Fruit fly (Drosophila melanogaster) whole organism, embryonic: ENCODE data around the gene Gr97a.

ENCODE experiments used
- Awh ChIP-seq: fragments of 200-800 bp; sonication (Bioruptor generic); IDR thresholded peaks from 2 replicates; pipeline ENCODE4, ENCODE4 v1.3.6; 2022; ENCODE audit warnings: missing biosample characterization, missing genetic modification characterization
- Bgb ChIP-seq: fragments of 200-800 bp; sonication (Bioruptor generic); IDR thresholded peaks from 2 replicates; pipeline ENCODE4 v1.3.6; 2022; ENCODE audit warnings: missing biosample characterization, missing genetic modification characterization; ENCODE audit not compliant: partially characterized antibody
- CG10431 ChIP-seq: fragments of 200-800 bp; sonication (Bioruptor generic); optimal IDR thresholded peaks from 3 replicates; lab custom pipeline; 2018; ENCODE audit warnings: missing biosample characterization, mild to moderate bottlenecking, missing genetic modification characterization
- CG10462 ChIP-seq: fragments of 200-800 bp; sonication (Bioruptor generic); optimal IDR thresholded peaks from 2 replicates; lab custom pipeline; 2016; ENCODE audit warnings: missing biosample characterization, missing genetic modification characterization
- CG10979 ChIP-seq: fragments of 200-800 bp; sonication (Bioruptor generic); optimal IDR thresholded peaks from 2 replicates; lab custom pipeline; 2018; ENCODE audit warnings: missing biosample characterization, mild to moderate bottlenecking, missing genetic modification characterization, moderate library complexity
- CG11093 ChIP-seq: fragments of 200-800 bp; sonication (Bioruptor generic); IDR thresholded peaks from 3 replicates; pipeline ENCODE4 v1.3.6; 2022; ENCODE audit warnings: missing biosample characterization, missing genetic modification characterization
- CG11504 ChIP-seq: fragments of 200-800 bp; sonication (Bioruptor generic); optimal IDR thresholded peaks from 3 replicates; lab custom pipeline; 2019; ENCODE audit warnings: missing biosample characterization, mild to moderate bottlenecking, missing genetic modification characterization, moderate library complexity
- CG11723 ChIP-seq: fragments of 200-800 bp; sonication (Bioruptor generic); optimal IDR thresholded peaks from 2 replicates; lab custom pipeline; 2017; ENCODE audit warnings: missing biosample characterization, mild to moderate bottlenecking, missing genetic modification characterization
- CG12071 ChIP-seq: fragments of 200-800 bp; sonication (Bioruptor generic); optimal IDR thresholded peaks from 3 replicates; lab custom pipeline; 2018; ENCODE audit warnings: missing biosample characterization, mild to moderate bottlenecking, missing genetic modification characterization
- CG15696 ChIP-seq: fragments of 200-800 bp; sonication (Bioruptor generic); optimal IDR thresholded peaks from 2 replicates; lab custom pipeline; 2019; ENCODE audit warnings: missing biosample characterization, mild to moderate bottlenecking, missing genetic modification characterization, moderate library complexity
- CG16813 ChIP-seq: fragments of 200-800 bp; sonication (Bioruptor generic); IDR thresholded peaks from 3 replicates; pipeline ENCODE4 v1.3.6; 2022; ENCODE audit warnings: missing biosample characterization, missing genetic modification characterization; ENCODE audit not compliant: partially characterized antibody
- CG1792 ChIP-seq: fragments of 200-800 bp; sonication (Bioruptor generic); optimal IDR thresholded peaks from 2 replicates; lab custom pipeline; 2016; ENCODE audit warnings: missing biosample characterization, missing genetic modification characterization
- CG2202 ChIP-seq: fragments of 200-800 bp; sonication (Bioruptor generic); optimal IDR thresholded peaks from 2 replicates; lab custom pipeline; 2018; ENCODE audit warnings: missing biosample characterization, mild to moderate bottlenecking, missing genetic modification characterization
- CG30020 ChIP-seq: fragments of 200-800 bp; optimal IDR thresholded peaks from 2 replicates; lab custom pipeline; 2019; ENCODE audit warnings: missing biosample characterization, mild to moderate bottlenecking, missing genetic modification characterization, moderate library complexity
- CG31224 ChIP-seq: fragments of 200-800 bp; sonication (Bioruptor generic); IDR thresholded peaks from 2 replicates; pipeline ENCODE4 v1.3.6; 2022; ENCODE audit warnings: missing biosample characterization, missing genetic modification characterization
- CG32767 ChIP-seq: fragments of 200-800 bp; sonication (Bioruptor generic); IDR thresholded peaks from 2 replicates; pipeline ENCODE4 v1.3.6; 2022; ENCODE audit warnings: missing biosample characterization, missing genetic modification characterization
- CG32772 ChIP-seq: fragments of 200-800 bp; sonication (Bioruptor generic); IDR thresholded peaks from 2 replicates; pipeline ENCODE4 v1.3.6; 2022; ENCODE audit warnings: missing biosample characterization, missing genetic modification characterization
- CG6765 ChIP-seq: fragments of 200-800 bp; sonication (Bioruptor generic); optimal IDR thresholded peaks from 3 replicates; lab custom pipeline; 2017; ENCODE audit warnings: missing biosample characterization, mild to moderate bottlenecking, missing genetic modification characterization
- CG7839 ChIP-seq: fragments of 200-800 bp; sonication (Bioruptor generic); optimal IDR thresholded peaks from 3 replicates; lab custom pipeline; 2018; ENCODE audit warnings: missing biosample characterization, mild to moderate bottlenecking, missing genetic modification characterization, moderate library complexity
- CG9609 ChIP-seq: fragments of 200-800 bp; sonication (Bioruptor generic); optimal IDR thresholded peaks from 3 replicates; lab custom pipeline; 2016; ENCODE audit warnings: missing biosample characterization, missing genetic modification characterization
- CTCF ChIP-seq: fragments of 200-800 bp; sonication (Bioruptor generic); optimal IDR thresholded peaks from 2 replicates; lab custom pipeline; 2017; ENCODE audit warnings: missing biosample characterization, mild to moderate bottlenecking, missing genetic modification characterization, moderate library complexity
- Dek ChIP-seq: fragments of 200-800 bp; sonication (Bioruptor generic); optimal IDR thresholded peaks from 3 replicates; lab custom pipeline; 2019; ENCODE audit warnings: missing biosample characterization, mild to moderate bottlenecking, missing genetic modification characterization, moderate library complexity
- Doc2 ChIP-seq: fragments of 200-800 bp; sonication (Bioruptor generic); IDR thresholded peaks from 2 replicates; pipeline ENCODE4 v1.3.6; 2022; ENCODE audit warnings: missing biosample characterization, missing genetic modification characterization
- H15 ChIP-seq: fragments of 200-800 bp; sonication (Bioruptor generic); IDR thresholded peaks from 3 replicates; pipeline ENCODE4 v1.3.6; 2022; ENCODE audit warnings: missing biosample characterization, missing genetic modification characterization
- Hmr ChIP-seq: fragments of 200-800 bp; sonication (Bioruptor generic); optimal IDR thresholded peaks from 3 replicates; lab custom pipeline; 2017; ENCODE audit warnings: mild to moderate bottlenecking, missing biosample characterization, missing genetic modification reagents, missing genetic modification characterization
- Hr3 ChIP-seq: fragments of 200-800 bp; sonication (Bioruptor generic); optimal IDR thresholded peaks from 3 replicates; lab custom pipeline; 2016; ENCODE audit warnings: missing biosample characterization, missing genetic modification characterization
- Hr51 ChIP-seq, 2 experiments: fragments of 200-800 bp; sonication (Bioruptor generic); optimal IDR thresholded peaks; 2 replicates in 1 of 2; 3 replicates in 1 of 2; lab custom pipeline; 2016 to 2018; ENCODE audit warnings: missing biosample characterization in 2 of 2, missing genetic modification characterization in 2 of 2, mild to moderate bottlenecking in 1 of 2, moderate library complexity in 1 of 2
- MTF-1 ChIP-seq: fragments of 200-800 bp; sonication (Bioruptor generic); optimal IDR thresholded peaks from 2 replicates; lab custom pipeline; 2018; ENCODE audit warnings: missing biosample characterization, mild to moderate bottlenecking, missing genetic modification characterization, borderline replicate concordance
- Nf-YB ChIP-seq: fragments of 200-800 bp; sonication (Bioruptor generic); optimal IDR thresholded peaks from 3 replicates; lab custom pipeline; 2019; ENCODE audit warnings: missing biosample characterization, mild to moderate bottlenecking, missing genetic modification characterization, moderate library complexity
- Pdp1 ChIP-seq, 2 experiments: fragments of 200-800 bp; sonication (Bioruptor generic); optimal IDR thresholded peaks; 3 replicates each; lab custom pipeline; 2016; ENCODE audit warnings: missing biosample characterization in 2 of 2, missing genetic modification characterization in 2 of 2, mild to moderate bottlenecking in 1 of 2, moderate library complexity in 1 of 2
- Sin3A ChIP-seq: fragments of >200 bp; optimal IDR thresholded peaks from 2 replicates; lab custom pipeline; 2018
- bcd ChIP-seq: fragments of 200-800 bp; sonication (Bioruptor generic); optimal IDR thresholded peaks from 2 replicates; lab custom pipeline; 2017; ENCODE audit warnings: missing biosample characterization, mild to moderate bottlenecking, missing genetic modification characterization
- dm ChIP-seq: fragments of 200-800 bp; sonication (Bioruptor generic); optimal IDR thresholded peaks from 3 replicates; lab custom pipeline; 2016; ENCODE audit warnings: missing biosample characterization, missing genetic modification characterization
- fd102C ChIP-seq: fragments of 200-800 bp; sonication (Bioruptor generic); optimal IDR thresholded peaks from 2 replicates; lab custom pipeline; 2018; ENCODE audit warnings: missing biosample characterization, mild to moderate bottlenecking, missing genetic modification characterization, moderate library complexity
- grn ChIP-seq: fragments of 200-800 bp; sonication (Bioruptor generic); optimal IDR thresholded peaks from 3 replicates; lab custom pipeline; 2017; ENCODE audit warnings: missing biosample characterization, missing genetic modification characterization
- hkb ChIP-seq, 2 experiments: fragments of 200-800 bp in 1 of 2; fragments of >200 bp in 1 of 2; sonication (Bioruptor generic) in 1 of 2; IDR thresholded peaks in 1 of 2; optimal IDR thresholded peaks in 1 of 2; 2 replicates each; pipeline versions ENCODE4 v1.3.6 to Lab custom; 2017 to 2022; ENCODE audit warnings: missing biosample characterization in 1 of 2, missing genetic modification characterization in 1 of 2
- ken ChIP-seq: fragments of 200-800 bp; sonication (Bioruptor generic); IDR thresholded peaks from 3 replicates; pipeline ENCODE4 v1.3.6; 2022; ENCODE audit warnings: missing biosample characterization, missing genetic modification characterization
- knrl ChIP-seq: fragments of 200-800 bp; sonication (Bioruptor generic); IDR thresholded peaks from 3 replicates; pipeline ENCODE4 v1.3.6; 2022; ENCODE audit warnings: missing biosample characterization, missing genetic modification characterization; ENCODE audit not compliant: partially characterized antibody
- pb ChIP-seq: fragments of 200-800 bp; sonication (Bioruptor generic); optimal IDR thresholded peaks from 3 replicates; lab custom pipeline; 2016; ENCODE audit warnings: missing biosample characterization, missing genetic modification characterization
- pho ChIP-seq: fragments of 200-800 bp; sonication (Bioruptor generic); optimal IDR thresholded peaks from 2 replicates; lab custom pipeline; 2016; ENCODE audit warnings: missing biosample characterization, missing genetic modification characterization
- phol ChIP-seq: fragments of 200-800 bp; sonication (Bioruptor generic); optimal IDR thresholded peaks from 3 replicates; lab custom pipeline; 2018; ENCODE audit warnings: missing biosample characterization, mild to moderate bottlenecking, missing genetic modification characterization, moderate library complexity
- row ChIP-seq: fragments of 200-800 bp; sonication (Bioruptor generic); IDR thresholded peaks from 3 replicates; pipeline ENCODE4 v1.3.6; 2022; ENCODE audit warnings: missing biosample characterization, missing genetic modification characterization
- schlank ChIP-seq: fragments of 200-800 bp; sonication (Bioruptor generic); optimal IDR thresholded peaks from 2 replicates; lab custom pipeline; 2018; ENCODE audit warnings: missing biosample characterization, mild to moderate bottlenecking, missing genetic modification characterization
- slp2 ChIP-seq: fragments of 200-800 bp; sonication (Bioruptor generic); optimal IDR thresholded peaks from 2 replicates; lab custom pipeline; 2016; ENCODE audit warnings: missing biosample characterization, missing genetic modification characterization
- tna ChIP-seq: fragments of 200-800 bp; sonication (Bioruptor generic); IDR thresholded peaks from 2 replicates; pipeline ENCODE4 v1.3.6; 2022; ENCODE audit warnings: missing biosample characterization, missing genetic modification characterization; ENCODE audit not compliant: partially characterized antibody
- twi ChIP-seq: fragments of 200-800 bp; optimal IDR thresholded peaks from 2 replicates; lab custom pipeline; 2019; ENCODE audit warnings: missing biosample characterization, mild to moderate bottlenecking, missing genetic modification characterization, moderate library complexity
- vnd ChIP-seq: fragments of 200-800 bp; sonication (Bioruptor generic); IDR thresholded peaks from 3 replicates; pipeline ENCODE4 v1.3.6; 2022; ENCODE audit warnings: missing biosample characterization, missing genetic modification characterization; ENCODE audit not compliant: partially characterized antibody
- wdn ChIP-seq: fragments of 200-800 bp; sonication (Bioruptor generic); IDR thresholded peaks from 2 replicates; pipeline ENCODE4 v1.3.6; 2022; ENCODE audit warnings: missing biosample characterization, missing genetic modification characterization
- wek ChIP-seq: fragments of 200-800 bp; sonication (Bioruptor generic); optimal IDR thresholded peaks from 3 replicates; lab custom pipeline; 2018; ENCODE audit warnings: missing biosample characterization, mild to moderate bottlenecking, missing genetic modification characterization, moderate library complexity
- z ChIP-seq: fragments of 200-800 bp; sonication (Bioruptor generic); IDR thresholded peaks from 3 replicates; pipeline ENCODE4 v1.3.6; 2022; ENCODE audit warnings: missing biosample characterization, missing genetic modification characterization

Gr97a gene

DNA sequence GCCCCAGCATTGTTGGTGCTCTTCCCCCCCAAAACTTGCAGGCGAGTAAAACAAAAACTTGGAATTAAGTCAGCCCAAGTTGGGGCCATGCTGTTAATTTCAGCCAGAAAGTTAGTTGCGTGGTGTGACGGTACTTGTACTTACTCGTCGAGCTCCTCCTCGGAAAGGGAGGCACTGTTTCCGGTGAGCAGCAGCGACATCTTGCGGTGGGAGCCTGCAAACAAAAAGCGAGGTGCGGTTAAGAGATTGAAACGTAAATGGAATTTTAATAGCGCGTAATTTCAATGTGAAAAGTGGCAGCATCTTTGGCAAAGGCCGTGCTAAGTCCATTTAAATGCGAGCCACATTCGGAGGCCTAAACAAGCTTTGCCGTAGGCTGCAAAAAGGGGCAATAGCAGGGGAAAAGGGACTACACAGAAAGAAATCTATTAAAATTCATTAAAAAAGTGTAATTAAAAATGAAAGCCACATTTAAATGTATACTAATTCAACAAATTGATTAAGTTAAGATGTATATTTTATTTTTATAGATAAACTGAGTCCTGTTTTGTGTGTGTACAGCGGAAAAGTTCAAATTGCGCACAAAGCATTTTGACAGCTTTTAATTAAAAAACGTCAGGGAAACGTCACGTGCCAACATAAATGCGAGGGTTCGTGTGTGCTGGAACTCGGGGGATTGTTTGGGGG, 9.8 kb downstream of the Gr97a start (continued):
- no peak for TF ChIP-seq Nf-YB
- TF ChIP-seq schlank (tag; lab: Kevin White, UChicago): no peak
- TF ChIP-seq fd102C (GFP tag; lab: Kevin White, UChicago): no peak
- TF ChIP-seq z (GFP tag; lab: Robert Waterston, UW): no peak
- peak; percentile 3 for TF ChIP-seq CG10979 (tag; lab: Kevin White, UChicago)
- no peak for TF ChIP-seq Awh (GFP tag; lab: Robert Waterston, UW)
- TF ChIP-seq Hmr (GFP tag; lab: Kevin White, UChicago): no peak
- no peak for TF ChIP-seq CG32767
- TF ChIP-seq CG2202 (tag; lab: Kevin White, UChicago): no peak
- no peak for TF ChIP-seq Sin3A (lab: Kevin White, UChicago)
- TF ChIP-seq CG1792 (GFP tag; lab: Kevin White, UChicago): no peak
- TF ChIP-seq CG32772 (GFP tag; lab: Robert Waterston, UW): no peak
- no peak for TF ChIP-seq CG15696 (tag; lab: Kevin White, UChicago)
- TF ChIP-seq CG31224 (GFP tag; lab: Robert Waterston, UW): no peak
- TF ChIP-seq H15: no peak
- TF ChIP-seq Hr51 (GFP tag; optimal IDR thresholded peaks at IDR 0.05; lab: Kevin White, UChicago): no peak
- no peak for TF ChIP-seq Pdp1 (GFP tag; optimal IDR thresholded peaks at IDR 0.05; lab: Kevin White, UChicago)
- no peak for TF ChIP-seq slp2 (GFP tag; lab: Kevin White, UChicago)
- peak; percentile 25 for TF ChIP-seq CG9609 (GFP tag; lab: Kevin White, UChicago)
- no peak for TF ChIP-seq CG16813 (GFP tag; lab: Robert Waterston, UW)
- TF ChIP-seq CG30020 (tag; lab: Kevin White, UChicago): no peak
- no peak for TF ChIP-seq CG12071 (GFP tag; lab: Kevin White, UChicago)
- peak; percentile 25 for TF ChIP-seq hkb (optimal IDR thresholded peaks at IDR 0.05; lab: Kevin White, UChicago)
- no peak for TF ChIP-seq hkb (GFP tag; IDR thresholded peaks at IDR 0.05; lab: Robert Waterston, UW)
- TF ChIP-seq ken (GFP tag; lab: Robert Waterston, UW): no peak
- TF ChIP-seq CG11723 (GFP tag; lab: Kevin White, UChicago): no peak
- TF ChIP-seq row: peak; percentile 21; the same call in 1 of the 3 replicates
- TF ChIP-seq CG6765: peak; percentile 36
- no peak for TF ChIP-seq CG10462 (GFP tag; lab: Kevin White, UChicago)
- TF ChIP-seq Dek: no peak
- no peak for TF ChIP-seq tna
- TF ChIP-seq Doc2: no peak
- TF ChIP-seq grn (GFP tag; lab: Kevin White, UChicago): no peak
- no peak for TF ChIP-seq twi
- peak; percentile 16 for TF ChIP-seq CG11504
- TF ChIP-seq CTCF (GFP tag; lab: Kevin White, UChicago): peak; percentile 88
- no peak for TF ChIP-seq wdn (GFP tag; lab: Robert Waterston, UW)
- TF ChIP-seq pho (GFP tag; lab: Kevin White, UChicago): no peak
- TF ChIP-seq wek (GFP tag; lab: Kevin White, UChicago): peak; percentile 9
- TF ChIP-seq knrl (GFP tag; lab: Robert Waterston, UW): no peak
- TF ChIP-seq CG11093 (GFP tag; lab: Robert Waterston, UW): no peak
- no peak for TF ChIP-seq dm (GFP tag; lab: Kevin White, UChicago)
- TF ChIP-seq bcd (GFP tag; lab: Kevin White, UChicago): no peak
- peak; percentile 25 for TF ChIP-seq pb (GFP tag; lab: Kevin White, UChicago)
- TF ChIP-seq Hr3: no peak
- TF ChIP-seq phol (tag; lab: Kevin White, UChicago): peak; percentile 7
- no peak for TF ChIP-seq vnd (GFP tag; lab: Robert Waterston, UW)
- no peak for TF ChIP-seq CG7839
- peak; percentile 20; the same call in 1 of the 2 replicates for TF ChIP-seq Bgb (GFP tag; lab: Robert Waterston, UW)
- no peak for TF ChIP-seq CG10431 (GFP tag; lab: Kevin White, UChicago)
- no peak for TF ChIP-seq MTF-1
